Worm (Caenorhabditis elegans): ENCODE measurements around the gene T16G12.3.

- no peak for TF ChIP-seq unc-62 (GFP tag; optimal IDR thresholded peaks at IDR 0.05 in 1 of 2)
- TF ChIP-seq unc-62 (tag; optimal IDR thresholded peaks at IDR 0.05) = no peak
- no peak for TF ChIP-seq ZK546.5 (tag; optimal IDR thresholded peaks at IDR 0.05)
- TF ChIP-seq nhr-76 (tag; optimal IDR thresholded peaks at IDR 0.05) = no peak
- no peak for TF ChIP-seq Y75B8A.6 (GFP tag; IDR thresholded peaks at IDR 0.05)
- TF ChIP-seq lin-1 (GFP tag; IDR thresholded peaks at IDR 0.05) = no peak
- TF ChIP-seq madf-5 (GFP tag; IDR thresholded peaks at IDR 0.05) = no peak
These were observed 46.2 kb upstream of the T16G12.3 start, which contains the start of gene C05B5.11 for ce11 chrIII:10004213-10004612.

All from whole organism, L4 larva.